Worm (Caenorhabditis elegans): ENCODE measurements around the gene R11G11.16.

R11G11.16 gene

DNA sequence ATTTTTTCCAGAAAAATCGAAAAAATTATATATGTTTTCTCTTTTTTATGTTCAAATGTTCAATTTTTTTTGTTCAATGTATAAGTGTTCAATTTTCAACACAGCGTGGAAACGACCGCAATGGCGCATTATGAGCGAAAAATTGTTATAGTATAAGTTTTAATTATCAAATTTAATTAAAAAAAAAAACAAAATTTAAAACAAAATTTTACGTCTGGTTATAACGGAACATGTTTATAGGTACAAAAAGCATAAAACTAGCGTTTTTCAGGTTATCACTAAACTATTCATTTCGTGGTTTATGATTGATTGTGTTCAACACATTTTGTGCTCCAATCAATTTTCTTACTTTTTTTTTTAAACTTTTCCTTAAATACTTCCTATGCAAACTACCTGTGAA is 35.6 kb downstream of the R11G11.16 start, which contains the start of gene nhr-106:
Gene nhr-106 (plus strand): TSS at position 301 of the 400 bp plus-strand sequence.
- no peak for TF ChIP-seq nhr-232 (tag; optimal IDR thresholded peaks at IDR 0.05)
- no peak for TF ChIP-seq ets-4 (tag; optimal IDR thresholded peaks at IDR 0.05)
- TF ChIP-seq pros-1 (tag; optimal IDR thresholded peaks at IDR 0.05), result no peak
- no peak for TF ChIP-seq ref-2 (tag; optimal IDR thresholded peaks at IDR 0.05)
- TF ChIP-seq sdc-2 (tag; optimal IDR thresholded peaks at IDR 0.05), result no peak
- TF ChIP-seq madf-2 (tag; optimal IDR thresholded peaks at IDR 0.05), result no peak
- no peak for TF ChIP-seq T23F11.4 (GFP tag; optimal IDR thresholded peaks at IDR 0.05)
- TF ChIP-seq hlh-6 (tag; optimal IDR thresholded peaks at IDR 0.05), result no peak
- no peak for TF ChIP-seq unc-55 (GFP tag; optimal IDR thresholded peaks at IDR 0.05)
- TF ChIP-seq K09A11.1 (tag; optimal IDR thresholded peaks at IDR 0.05; ENCODE audit: insufficient read depth), result no peak
- no peak for TF ChIP-seq ceh-19 (GFP tag; optimal IDR thresholded peaks at IDR 0.05)
- TF ChIP-seq pqm-1 (tag; optimal IDR thresholded peaks at IDR 0.05), result no peak
- TF ChIP-seq ceh-22 (tag; optimal IDR thresholded peaks at IDR 0.05), result no peak
- TF ChIP-seq ahr-1 (tag; optimal IDR thresholded peaks at IDR 0.05), result no peak
- no peak for TF ChIP-seq pha-4 (tag; optimal IDR thresholded peaks at IDR 0.05)
- no peak for TF ChIP-seq lim-6 (tag; optimal IDR thresholded peaks at IDR 0.05)
- no peak for TF ChIP-seq ttx-3 (tag; optimal IDR thresholded peaks at IDR 0.05)
- no peak for TF ChIP-seq ceh-2 (tag; optimal IDR thresholded peaks at IDR 0.05)
- TF ChIP-seq ceh-48 (tag; optimal IDR thresholded peaks at IDR 0.05), result no peak

- TF ChIP-seq ceh-45 (GFP tag; IDR thresholded peaks at IDR 0.05) (no peak), elt-4 (tag; optimal IDR thresholded peaks at IDR 0.05) (no peak), pax-1 (tag; optimal IDR thresholded peaks at IDR 0.05) (no peak), lin-11 (tag; optimal IDR thresholded peaks at IDR 0.05) (no peak), ceh-24 (tag; optimal IDR thresholded peaks at IDR 0.05) (no peak), sdc-2 (tag; optimal IDR thresholded peaks at IDR 0.05) (no peak), odd-2 (tag; optimal IDR thresholded peaks at IDR 0.05) (no peak), ceh-31 (tag; optimal IDR thresholded peaks at IDR 0.05) (no peak), syd-9 (tag; optimal IDR thresholded peaks at IDR 0.05) (no peak), tbx-7 (tag; optimal IDR thresholded peaks at IDR 0.05) (no peak), hlh-6 (tag; optimal IDR thresholded peaks at IDR 0.05) (no peak), pag-3 (tag; optimal IDR thresholded peaks at IDR 0.05; ENCODE audit: borderline replicate concordance) (no peak), ceh-6 (GFP tag; optimal IDR thresholded peaks at IDR 0.05) (no peak), hlh-13 (GFP tag; optimal IDR thresholded peaks at IDR 0.05) (no peak)
Observed at ce11 chrV:487980-488379, 37.0 kb downstream of the R11G11.16 start.

ce11 chrV:486684-487083 is 38.3 kb downstream of the R11G11.16 start, which contains the start of gene nhr-211:
Gene nhr-211 (plus strand): TSS chrV:486984.
- TF ChIP-seq ref-2 (tag; optimal IDR thresholded peaks at IDR 0.05), result no peak
- TF ChIP-seq pqm-1 (tag; optimal IDR thresholded peaks at IDR 0.05), result no peak
- TF ChIP-seq ama-1 (optimal IDR thresholded peaks at IDR 0.05), result no peak
- no peak for TF ChIP-seq pag-3 (tag; optimal IDR thresholded peaks at IDR 0.05; ENCODE audit: borderline replicate concordance)
- TF ChIP-seq fax-1 (tag; optimal IDR thresholded peaks at IDR 0.05), result no peak
- TF ChIP-seq K02D7.2 (tag; optimal IDR thresholded peaks at IDR 0.05), result no peak
- no peak for TF ChIP-seq syd-9 (tag; optimal IDR thresholded peaks at IDR 0.05)
- TF ChIP-seq ceh-30 (tag; optimal IDR thresholded peaks at IDR 0.05), result no peak
- no peak for TF ChIP-seq sdc-2 (tag; optimal IDR thresholded peaks at IDR 0.05)
- TF ChIP-seq lin-11 (tag; optimal IDR thresholded peaks at IDR 0.05), result no peak
- TF ChIP-seq K09A11.1 (tag; optimal IDR thresholded peaks at IDR 0.05; ENCODE audit: insufficient read depth), result no peak
- no peak for TF ChIP-seq odd-2 (tag; optimal IDR thresholded peaks at IDR 0.05)
- no peak for TF ChIP-seq pha-4 (tag; optimal IDR thresholded peaks at IDR 0.05)
- no peak for TF ChIP-seq ceh-14 (tag; optimal IDR thresholded peaks at IDR 0.05)
- no peak for TF ChIP-seq npax-4 (tag; optimal IDR thresholded peaks at IDR 0.05)
- TF ChIP-seq madf-2 (tag; optimal IDR thresholded peaks at IDR 0.05), result no peak
- no peak for TF ChIP-seq hlh-13 (GFP tag; optimal IDR thresholded peaks at IDR 0.05)
- no peak for TF ChIP-seq elt-4 (tag; optimal IDR thresholded peaks at IDR 0.05)

Measured in whole organism, late embryonic.